In the genomic region with DNA sequence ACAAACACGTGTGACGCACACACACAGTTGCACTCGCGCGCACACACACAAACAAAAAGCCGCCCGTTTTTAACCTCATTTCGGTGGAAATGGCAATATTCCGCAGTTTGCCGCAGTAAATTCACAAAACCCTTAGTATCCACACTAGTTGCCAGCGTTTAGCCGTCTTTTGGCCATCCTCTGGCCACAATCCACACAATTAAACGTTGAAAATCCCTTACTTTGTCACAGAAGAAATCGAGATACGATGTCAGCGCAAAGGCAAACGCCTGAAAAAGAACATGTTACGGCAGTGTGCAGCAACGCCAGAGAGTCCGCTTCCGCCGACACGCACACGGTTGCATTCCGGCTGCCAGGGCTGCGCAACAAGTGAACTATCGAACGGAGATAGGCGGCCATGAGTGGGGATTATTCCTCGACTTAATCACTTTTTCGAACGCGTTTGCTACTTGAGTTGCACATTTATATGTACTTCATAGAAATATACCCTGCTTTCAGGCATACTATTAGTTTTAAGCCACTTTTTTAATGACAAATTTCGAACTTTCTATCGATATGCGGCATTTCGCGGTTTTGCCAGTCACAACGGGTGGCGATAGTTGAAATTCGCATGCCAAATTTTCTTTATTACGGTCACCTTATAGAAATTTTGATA, we compare ENCODE assay signal across 1 fruit fly cellular context.
TF ChIP-seq lines count a peak whose summit lies in the region.

A gene (minus strand): TSS at position 282 of the 655 bp plus-strand sequence.

TF ChIP-seq in whole organism, embryonic, 481 proteins besides CTCF, POLR2A, EP300 and RAD21 (continued from another document and continues in another):
- peak; percentile 74 for TF ChIP-seq repo (GFP tag; optimal IDR thresholded peaks at IDR 0.05; lab: Kevin White, UChicago)
- peak; percentile 75 for TF ChIP-seq CG9437 (GFP tag; optimal IDR thresholded peaks at IDR 0.05; lab: Kevin White, UChicago)
- TF ChIP-seq MTF-1 (GFP tag; optimal IDR thresholded peaks at IDR 0.05; lab: Kevin White, UChicago; ENCODE audit: borderline replicate concordance), result peak; percentile 91
- TF ChIP-seq Ets65A (GFP tag; lab: Kevin White, UChicago), result peak; percentile 99
- TF ChIP-seq Max (GFP tag; optimal IDR thresholded peaks at IDR 0.05; lab: Kevin White, UChicago), result peak; percentile 58
- TF ChIP-seq CG18011 (GFP tag; optimal IDR thresholded peaks at IDR 0.05; lab: Kevin White, UChicago), result peak; percentile 59
- peak; percentile 81 for TF ChIP-seq CHES-1-like (GFP tag; optimal IDR thresholded peaks at IDR 0.05; lab: Kevin White, UChicago)
- TF ChIP-seq CG13296 (GFP tag; optimal IDR thresholded peaks at IDR 0.05; lab: Kevin White, UChicago), result peak; percentile 87
- peak; percentile 72 for TF ChIP-seq D (optimal IDR thresholded peaks at IDR 0.05; lab: Kevin White, UChicago)
- peak; percentile 77 for TF ChIP-seq D (GFP tag; optimal IDR thresholded peaks at IDR 0.05; lab: Kevin White, UChicago)
- TF ChIP-seq disco-r (GFP tag; optimal IDR thresholded peaks at IDR 0.05; lab: Kevin White, UChicago), result peak; percentile 87
- peak; percentile 41; the same call in 1 of the 2 replicates for TF ChIP-seq stc (GFP tag; IDR thresholded peaks at IDR 0.05; lab: Robert Waterston, UW)
- TF ChIP-seq Hand (GFP tag; optimal IDR thresholded peaks at IDR 0.05; lab: Kevin White, UChicago), result peak; percentile 57
- TF ChIP-seq Xbp1 (GFP tag; optimal IDR thresholded peaks at IDR 0.05; lab: Kevin White, UChicago), result peak; percentile 74
- peak; percentile 59 for TF ChIP-seq pnt (GFP tag; optimal IDR thresholded peaks at IDR 0.05; lab: Kevin White, UChicago)
- TF ChIP-seq Bgb (GFP tag; IDR thresholded peaks at IDR 0.05; lab: Robert Waterston, UW; ENCODE audit: partially characterized antibody), result peak; percentile 76
- no peak for TF ChIP-seq ham (GFP tag; IDR thresholded peaks at IDR 0.05; lab: Robert Waterston, UW)
- TF ChIP-seq CG10959 (GFP tag; IDR thresholded peaks at IDR 0.05; lab: Robert Waterston, UW), result no peak
- peak; percentile 65 for TF ChIP-seq CG1529 (GFP tag; optimal IDR thresholded peaks at IDR 0.05; lab: Kevin White, UChicago)
- peak in 1 of 2 experiments; percentile 53 for TF ChIP-seq insv (GFP tag; optimal IDR thresholded peaks at IDR 0.05; lab: Kevin White, UChicago)
- peak; percentile 60 for TF ChIP-seq CG31365 (tag; optimal IDR thresholded peaks at IDR 0.05; lab: Kevin White, UChicago)
- TF ChIP-seq Bdp1 (GFP tag; optimal IDR thresholded peaks at IDR 0.05; lab: Kevin White, UChicago), result peak; percentile 61
- TF ChIP-seq nau (GFP tag; optimal IDR thresholded peaks at IDR 0.05; lab: Kevin White, UChicago), result no peak
- TF ChIP-seq gt (GFP tag; IDR thresholded peaks at IDR 0.05; lab: Robert Waterston, UW), result peak; percentile 62; the same call in 1 of the 2 replicates
- peak; percentile 86 for TF ChIP-seq BtbVII (GFP tag; optimal IDR thresholded peaks at IDR 0.05; lab: Kevin White, UChicago)
- peak; percentile 44 for TF ChIP-seq CG30020 (tag; optimal IDR thresholded peaks at IDR 0.05; lab: Kevin White, UChicago)
- TF ChIP-seq CG3407 (GFP tag; optimal IDR thresholded peaks at IDR 0.05; lab: Kevin White, UChicago), result peak; percentile 82
- TF ChIP-seq kah (GFP tag; optimal IDR thresholded peaks at IDR 0.05; lab: Kevin White, UChicago), result peak; percentile 75
- TF ChIP-seq Mrtf (GFP tag; IDR thresholded peaks at IDR 0.05; lab: Robert Waterston, UW), result no peak
- TF ChIP-seq CG13123 (GFP tag; optimal IDR thresholded peaks at IDR 0.05; lab: Kevin White, UChicago), result peak; percentile 28
- TF ChIP-seq Spps (tag; optimal IDR thresholded peaks at IDR 0.05; lab: Kevin White, UChicago), result peak; percentile 47
- TF ChIP-seq CG2129 (GFP tag; IDR thresholded peaks at IDR 0.05; lab: Robert Waterston, UW; ENCODE audit: partially characterized antibody), result peak; percentile 62
- TF ChIP-seq E2f2 (GFP tag; IDR thresholded peaks at IDR 0.05; lab: Robert Waterston, UW), result peak; percentile 62
- peak; percentile 80 for TF ChIP-seq Mad (GFP tag; optimal IDR thresholded peaks at IDR 0.05; lab: Kevin White, UChicago)
- peak; percentile 79 for TF ChIP-seq CG18764 (GFP tag; optimal IDR thresholded peaks at IDR 0.05; lab: Kevin White, UChicago)
- TF ChIP-seq CG10431 (GFP tag; optimal IDR thresholded peaks at IDR 0.05; lab: Kevin White, UChicago), result peak; percentile 79
- TF ChIP-seq prd (optimal IDR thresholded peaks at IDR 0.05; lab: Kevin White, UChicago), result no peak
- peak; percentile 69 for TF ChIP-seq prd (GFP tag; IDR thresholded peaks at IDR 0.05; lab: Robert Waterston, UW)
- peak; percentile 76 for TF ChIP-seq tin (GFP tag; optimal IDR thresholded peaks at IDR 0.05; lab: Kevin White, UChicago)
- peak; percentile 45; the same call in 1 of the 2 replicates for TF ChIP-seq hbn (GFP tag; IDR thresholded peaks at IDR 0.05; lab: Robert Waterston, UW; ENCODE audit: partially characterized antibody)
- TF ChIP-seq tio (GFP tag; optimal IDR thresholded peaks at IDR 0.05; lab: Kevin White, UChicago), result no peak
- TF ChIP-seq vvl (GFP tag; IDR thresholded peaks at IDR 0.05; lab: Robert Waterston, UW), result peak; percentile 79
- TF ChIP-seq abd-A (tag; optimal IDR thresholded peaks at IDR 0.05; lab: Kevin White, UChicago), result no peak
- peak; percentile 45 for TF ChIP-seq Nf-YB (GFP tag; optimal IDR thresholded peaks at IDR 0.05; lab: Kevin White, UChicago)
- peak; percentile 89 for TF ChIP-seq CG7928 (GFP tag; optimal IDR thresholded peaks at IDR 0.05; lab: Kevin White, UChicago)
- TF ChIP-seq chn (GFP tag; optimal IDR thresholded peaks at IDR 0.05; lab: Kevin White, UChicago), result peak; percentile 63
- TF ChIP-seq br (optimal IDR thresholded peaks at IDR 0.05; lab: Kevin White, UChicago), result no peak
- peak; percentile 79 for TF ChIP-seq slp2 (GFP tag; optimal IDR thresholded peaks at IDR 0.05; lab: Kevin White, UChicago)
- TF ChIP-seq psq (GFP tag; optimal IDR thresholded peaks at IDR 0.05; lab: Kevin White, UChicago), result no peak
- peak; percentile 65; the same call in 2 of the 3 replicates for TF ChIP-seq CG11560 (tag; IDR thresholded peaks at IDR 0.05; lab: Robert Waterston, UW)
- no peak for TF ChIP-seq Sox102F (GFP tag; optimal IDR thresholded peaks at IDR 0.05; lab: Kevin White, UChicago)
- TF ChIP-seq scrt (GFP tag; optimal IDR thresholded peaks at IDR 0.05; lab: Kevin White, UChicago), result peak; percentile 85
- peak; percentile 79 for TF ChIP-seq otp (GFP tag; IDR thresholded peaks at IDR 0.05; lab: Robert Waterston, UW)
- TF ChIP-seq Elba2 (GFP tag; optimal IDR thresholded peaks at IDR 0.05; lab: Kevin White, UChicago), result peak; percentile 25
- TF ChIP-seq B-H1 (GFP tag; IDR thresholded peaks at IDR 0.05; lab: Robert Waterston, UW), result peak; percentile 55
- TF ChIP-seq CG2202 (tag; optimal IDR thresholded peaks at IDR 0.05; lab: Kevin White, UChicago), result peak; percentile 72
- peak; percentile 90 for TF ChIP-seq phol (tag; optimal IDR thresholded peaks at IDR 0.05; lab: Kevin White, UChicago)
- peak; percentile 47; the same call in 2 of the 3 replicates for TF ChIP-seq CG6175 (GFP tag; IDR thresholded peaks at IDR 0.05; lab: Robert Waterston, UW)
- peak; percentile 79 for TF ChIP-seq zfh1 (GFP tag; IDR thresholded peaks at IDR 0.05; lab: Robert Waterston, UW)
- peak; percentile 78 for TF ChIP-seq Ptx1 (GFP tag; IDR thresholded peaks at IDR 0.05; lab: Robert Waterston, UW)
- TF ChIP-seq CG5245 (GFP tag; optimal IDR thresholded peaks at IDR 0.05; lab: Kevin White, UChicago), result peak; percentile 61
- TF ChIP-seq TFAM (GFP tag; optimal IDR thresholded peaks at IDR 0.05; lab: Kevin White, UChicago), result peak; percentile 36
- TF ChIP-seq ap (GFP tag; IDR thresholded peaks at IDR 0.05; lab: Robert Waterston, UW), result peak; percentile 45; the same call in 1 of the 2 replicates
- peak; percentile 90 for TF ChIP-seq CG3281 (GFP tag; optimal IDR thresholded peaks at IDR 0.05; lab: Kevin White, UChicago)
- TF ChIP-seq CG15073 (GFP tag; optimal IDR thresholded peaks at IDR 0.05; lab: Kevin White, UChicago), result no peak
- peak; percentile 82 for TF ChIP-seq amos (GFP tag; IDR thresholded peaks at IDR 0.05; lab: Robert Waterston, UW; ENCODE audit: partially characterized antibody)
- TF ChIP-seq usp (GFP tag; optimal IDR thresholded peaks at IDR 0.05; lab: Kevin White, UChicago), result no peak
- TF ChIP-seq esg (GFP tag; conservative IDR thresholded peaks at IDR 0.05; lab: Robert Waterston, UW), result peak; percentile 38; the same call in 1 of the 2 replicates
- peak; percentile 63; the same call in 2 of the 3 replicates for TF ChIP-seq ase (GFP tag; IDR thresholded peaks at IDR 0.05; lab: Robert Waterston, UW)
- TF ChIP-seq H15 (GFP tag; IDR thresholded peaks at IDR 0.05; lab: Robert Waterston, UW), result peak; percentile 80; the same call in 2 of the 3 replicates
- TF ChIP-seq mam (GFP tag; optimal IDR thresholded peaks at IDR 0.05; lab: Kevin White, UChicago), result peak; percentile 82
- no peak for TF ChIP-seq Gsc (GFP tag; IDR thresholded peaks at IDR 0.05; lab: Robert Waterston, UW)
- peak; percentile 69 for TF ChIP-seq lmd (GFP tag; IDR thresholded peaks at IDR 0.05; lab: Robert Waterston, UW)
- peak; percentile 19 for TF ChIP-seq sima (GFP tag; optimal IDR thresholded peaks at IDR 0.05; lab: Kevin White, UChicago)
- TF ChIP-seq CG16863 (GFP tag; optimal IDR thresholded peaks at IDR 0.05; lab: Kevin White, UChicago), result peak; percentile 79
- peak; percentile 31; the same call in 1 of the 2 replicates for TF ChIP-seq bbx (GFP tag; IDR thresholded peaks at IDR 0.05; lab: Robert Waterston, UW; ENCODE audit: partially characterized antibody)
- peak; percentile 63 for TF ChIP-seq grau (tag; optimal IDR thresholded peaks at IDR 0.05; lab: Kevin White, UChicago)
- no peak for TF ChIP-seq Dip2 (GFP tag; IDR thresholded peaks at IDR 0.05; lab: Robert Waterston, UW)
- peak; percentile 74 for TF ChIP-seq Vsx1 (GFP tag; optimal IDR thresholded peaks at IDR 0.05; lab: Kevin White, UChicago)
- TF ChIP-seq mld (GFP tag; IDR thresholded peaks at IDR 0.05; lab: Robert Waterston, UW; ENCODE audit: partially characterized antibody), result 0 out of 3 replicates have a peak, but pooled peaks have one; percentile 43
- TF ChIP-seq CG4707 (GFP tag; optimal IDR thresholded peaks at IDR 0.05; lab: Kevin White, UChicago), result peak; percentile 76
- peak; percentile 68 for TF ChIP-seq pum (GFP tag; optimal IDR thresholded peaks at IDR 0.05; lab: Kevin White, UChicago)
- TF ChIP-seq Fer3 (tag; optimal IDR thresholded peaks at IDR 0.05; lab: Kevin White, UChicago), result peak; percentile 76
- TF ChIP-seq bab2 (GFP tag; optimal IDR thresholded peaks at IDR 0.05; lab: Kevin White, UChicago), result peak; percentile 67
- no peak for TF ChIP-seq C15 (GFP tag; IDR thresholded peaks at IDR 0.05; lab: Robert Waterston, UW)
- peak; percentile 65 for TF ChIP-seq CG12219 (GFP tag; optimal IDR thresholded peaks at IDR 0.05; lab: Kevin White, UChicago)
- TF ChIP-seq Mes4 (GFP tag; optimal IDR thresholded peaks at IDR 0.05; lab: Kevin White, UChicago), result peak; percentile 82
- TF ChIP-seq CG11504 (tag; optimal IDR thresholded peaks at IDR 0.05; lab: Kevin White, UChicago), result no peak
- TF ChIP-seq CG3065 (GFP tag; optimal IDR thresholded peaks at IDR 0.05; lab: Kevin White, UChicago), result peak; percentile 65
- TF ChIP-seq CrebB (tag; optimal IDR thresholded peaks at IDR 0.05; lab: Kevin White, UChicago), result peak; percentile 80
- TF ChIP-seq Adf1 (GFP tag; IDR thresholded peaks at IDR 0.05; lab: Robert Waterston, UW), result 0 out of 2 replicates have a peak, but pooled peaks have one; percentile 27
- peak; percentile 41 for TF ChIP-seq vfl (GFP tag; optimal IDR thresholded peaks at IDR 0.05; lab: Kevin White, UChicago)
- TF ChIP-seq zf30C (GFP tag; optimal IDR thresholded peaks at IDR 0.05; lab: Kevin White, UChicago), result peak; percentile 47
- TF ChIP-seq Usf (GFP tag; optimal IDR thresholded peaks at IDR 0.05; lab: Kevin White, UChicago), result peak; percentile 84
- peak; percentile 57 for TF ChIP-seq Abd-B (GFP tag; optimal IDR thresholded peaks at IDR 0.05; lab: Kevin White, UChicago)
- no peak for TF ChIP-seq Tbp (GFP tag; optimal IDR thresholded peaks at IDR 0.05; lab: Kevin White, UChicago)
- peak; percentile 84 for TF ChIP-seq CG3995 (GFP tag; optimal IDR thresholded peaks at IDR 0.05; lab: Kevin White, UChicago)
- TF ChIP-seq HmgZ (tag; optimal IDR thresholded peaks at IDR 0.05; lab: Kevin White, UChicago), result peak; percentile 78
- TF ChIP-seq danr (GFP tag; IDR thresholded peaks at IDR 0.05; lab: Robert Waterston, UW), result 0 out of 2 replicates have a peak, but pooled peaks have one; percentile 24
- peak; percentile 83; the same call in 2 of the 3 replicates for TF ChIP-seq CG34422 (GFP tag; IDR thresholded peaks at IDR 0.05; lab: Robert Waterston, UW)
- peak; percentile 72 for TF ChIP-seq lilli (GFP tag; optimal IDR thresholded peaks at IDR 0.05; lab: Kevin White, UChicago)
- TF ChIP-seq CG16813 (GFP tag; IDR thresholded peaks at IDR 0.05; lab: Robert Waterston, UW; ENCODE audit: partially characterized antibody), result peak; percentile 90
- peak; percentile 65 for TF ChIP-seq CG2120 (GFP tag; optimal IDR thresholded peaks at IDR 0.05; lab: Kevin White, UChicago)
- peak; percentile 87 for TF ChIP-seq Camta (GFP tag; optimal IDR thresholded peaks at IDR 0.05; lab: Kevin White, UChicago)
- peak; percentile 86 for TF ChIP-seq CG3847 (GFP tag; IDR thresholded peaks at IDR 0.05; lab: Robert Waterston, UW)
- peak; percentile 39 for TF ChIP-seq CG4617 (GFP tag; optimal IDR thresholded peaks at IDR 0.05; lab: Kevin White, UChicago; ENCODE audit: borderline replicate concordance)
- TF ChIP-seq crc (GFP tag; optimal IDR thresholded peaks at IDR 0.05; lab: Kevin White, UChicago), result peak; percentile 68
- TF ChIP-seq CG14667 (GFP tag; IDR thresholded peaks at IDR 0.05; lab: Robert Waterston, UW), result peak; percentile 76; the same call in 1 of the 2 replicates
- 0 out of 2 replicates have a peak, but pooled peaks have one; percentile 24 for TF ChIP-seq Poxn (GFP tag; IDR thresholded peaks at IDR 0.05; lab: Robert Waterston, UW)
- peak; percentile 90 for TF ChIP-seq HHEX (GFP tag; optimal IDR thresholded peaks at IDR 0.05; lab: Kevin White, UChicago)
- peak; percentile 82 for TF ChIP-seq onecut (GFP tag; IDR thresholded peaks at IDR 0.05; lab: Robert Waterston, UW)
- TF ChIP-seq NK7.1 (GFP tag; optimal IDR thresholded peaks at IDR 0.05; lab: Kevin White, UChicago), result peak; percentile 76
- peak; percentile 55 for TF ChIP-seq stwl (tag; optimal IDR thresholded peaks at IDR 0.05; lab: Kevin White, UChicago)
- peak; percentile 62 for TF ChIP-seq CG9797 (GFP tag; optimal IDR thresholded peaks at IDR 0.05; lab: Kevin White, UChicago)
- TF ChIP-seq CG2199 (GFP tag; IDR thresholded peaks at IDR 0.05; lab: Robert Waterston, UW), result 0 out of 3 replicates have a peak, but pooled peaks have one; percentile 38
- no peak for TF ChIP-seq Hr78 (GFP tag; optimal IDR thresholded peaks at IDR 0.05; lab: Kevin White, UChicago)
- peak; percentile 48 for TF ChIP-seq gfzf (GFP tag; optimal IDR thresholded peaks at IDR 0.05; lab: Kevin White, UChicago)
- peak; percentile 65 for TF ChIP-seq jumu (GFP tag; optimal IDR thresholded peaks at IDR 0.05; lab: Kevin White, UChicago)
